Worm (Caenorhabditis elegans) whole organism, L1 larva: ENCODE results near the gene C26E6.1.

ENCODE experiments used
- C16A3.4 ChIP-seq: fragments of 150-350 bp; optimal IDR thresholded peaks from 2 replicates; lab custom pipeline; 2014; ENCODE audit warnings: missing biosample characterization, missing genetic modification characterization
- C34B4.2 ChIP-seq: sonication (generic microtip); optimal IDR thresholded peaks from 2 replicates; lab custom pipeline; 2017; ENCODE audit warnings: mild to moderate bottlenecking, missing genetic modification characterization, missing compliant biosample characterization
- ces-1 ChIP-seq: fragments of 150-350 bp; optimal IDR thresholded peaks from 2 replicates; lab custom pipeline; 2014; ENCODE audit warnings: missing biosample characterization, missing genetic modification reagents, missing genetic modification characterization
- efl-1 ChIP-seq, 4 experiments: fragments of 150-350 bp; optimal IDR thresholded peaks in 3 of 4; peaks in 1 of 4; 1 replicate in 1 of 4; 2 replicates in 3 of 4; lab custom pipeline; 2014; ENCODE audit warnings: missing biosample characterization in 2 of 4, missing genetic modification characterization in 2 of 4, missing genetic modification reagents in 2 of 4
- efl-3 ChIP-seq: fragments of 200-800 bp; sonication (Bioruptor generic); optimal IDR thresholded peaks from 2 replicates; lab custom pipeline; 2018; ENCODE audit warnings: mild to moderate bottlenecking, missing genetic modification characterization, missing compliant biosample characterization
- elt-2 ChIP-seq: sonication (generic microtip); optimal IDR thresholded peaks from 2 replicates; lab custom pipeline; 2016; ENCODE audit warnings: missing genetic modification characterization, mild to moderate bottlenecking, inconsistent platforms, missing compliant biosample characterization, missing genetic modification reagents
- hpl-2 ChIP-seq: fragments of 150-350 bp; optimal IDR thresholded peaks from 2 replicates; lab custom pipeline; 2014; ENCODE audit warnings: missing biosample characterization, missing genetic modification reagents, missing genetic modification characterization
- lsy-2 ChIP-seq, 2 experiments: fragments of 150-350 bp; optimal IDR thresholded peaks; 2 replicates each; lab custom pipeline; 2014; ENCODE audit warnings: missing biosample characterization in 2 of 2, missing genetic modification characterization in 2 of 2
- nhr-11 ChIP-seq: fragments of 150-350 bp; optimal IDR thresholded peaks from 2 replicates; lab custom pipeline; 2014; ENCODE audit warnings: missing biosample characterization, missing genetic modification characterization
- nhr-12 ChIP-seq: sonication (generic microtip); optimal IDR thresholded peaks from 2 replicates; lab custom pipeline; 2017; ENCODE audit warnings: missing biosample characterization, missing genetic modification characterization
- nhr-237 ChIP-seq: fragments of 150-350 bp; optimal IDR thresholded peaks from 2 replicates; lab custom pipeline; 2014; ENCODE audit warnings: missing biosample characterization, missing genetic modification characterization
- nhr-28 ChIP-seq: fragments of 150-350 bp; optimal IDR thresholded peaks from 2 replicates; lab custom pipeline; 2014; ENCODE audit warnings: missing biosample characterization, missing genetic modification characterization
- skn-1 ChIP-seq: fragments of 150-350 bp; optimal IDR thresholded peaks from 2 replicates; lab custom pipeline; 2014; ENCODE audit warnings: missing biosample characterization, missing genetic modification characterization
- snpc-4 ChIP-seq: fragments of 150-350 bp; optimal IDR thresholded peaks from 2 replicates; lab custom pipeline; 2014; ENCODE audit warnings: missing biosample characterization, missing genetic modification characterization

DNA sequence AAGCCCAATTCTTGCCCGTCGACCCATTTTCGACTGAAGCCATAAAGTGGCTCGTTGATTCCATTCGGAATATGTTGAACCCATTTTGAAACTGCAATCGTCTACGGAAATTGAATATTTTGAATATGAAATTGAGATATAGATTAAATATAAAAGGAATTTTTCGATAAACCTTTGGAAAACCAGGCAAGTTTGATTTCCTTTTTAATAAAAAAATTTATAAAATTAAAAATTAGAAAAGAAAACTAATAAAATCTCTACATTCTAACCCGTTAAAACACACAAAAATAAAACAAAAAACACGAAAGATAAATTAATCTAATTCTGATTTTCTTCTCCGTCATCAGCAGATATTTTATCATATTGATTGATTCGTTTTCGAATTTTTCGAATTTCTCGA, 50.2 kb downstream of the C26E6.1 start, which contains the start of gene R144.12:
- TF ChIP-seq skn-1 (tag; lab: Kevin White, UChicago) (no peak), nhr-11 (no peak), C16A3.4 (tag; lab: Kevin White, UChicago) (no peak), elt-2 (tag; lab: Kevin White, UChicago) (no peak), nhr-28 (tag; lab: Kevin White, UChicago) (no peak), efl-3 (GFP tag; lab: Kevin White, UChicago) (no peak), C34B4.2 (no peak), nhr-237 (tag; lab: Kevin White, UChicago) (no peak), nhr-12 (tag; lab: Kevin White, UChicago) (no peak), hpl-2 (GFP tag; lab: Kevin White, UChicago) (no peak), efl-1 (optimal IDR thresholded peaks at IDR 0.05; lab: Kevin White, UChicago) (no peak), efl-1 (GFP tag; optimal IDR thresholded peaks at IDR 0.05 in 1 of 2; lab: Kevin White, UChicago) (no peak), snpc-4 (tag; lab: Kevin White, UChicago) (no peak), lsy-2 (tag; optimal IDR thresholded peaks at IDR 0.05; lab: Kevin White, UChicago) (no peak), ces-1 (no peak)
